Fruit fly (Drosophila melanogaster) whole organism, embryonic: ENCODE measurements around the gene CG43799.
A peak's percentile ranks its signal among the peaks of the same experiment; 100 is the strongest.

ENCODE experiments used
- B-H2 ChIP-seq: fragments of 200-800 bp; sonication (Bioruptor generic); optimal IDR thresholded peaks from 2 replicates; lab custom pipeline; 2018; ENCODE audit warnings: missing biosample characterization, mild to moderate bottlenecking, missing genetic modification characterization
- Bteb2 ChIP-seq: fragments of 200-800 bp; sonication (Bioruptor generic); optimal IDR thresholded peaks from 2 replicates; lab custom pipeline; 2016; ENCODE audit warnings: missing biosample characterization, missing genetic modification characterization
- CG10321 ChIP-seq: fragments of 200-800 bp; sonication (Bioruptor generic); IDR thresholded peaks from 2 replicates; pipeline ENCODE4 v1.3.6; 2022; ENCODE audit warnings: missing biosample characterization, missing genetic modification characterization
- CG10979 ChIP-seq: fragments of 200-800 bp; sonication (Bioruptor generic); optimal IDR thresholded peaks from 2 replicates; lab custom pipeline; 2018; ENCODE audit warnings: missing biosample characterization, mild to moderate bottlenecking, missing genetic modification characterization, moderate library complexity
- CG11504 ChIP-seq: fragments of 200-800 bp; sonication (Bioruptor generic); optimal IDR thresholded peaks from 3 replicates; lab custom pipeline; 2019; ENCODE audit warnings: missing biosample characterization, mild to moderate bottlenecking, missing genetic modification characterization, moderate library complexity
- CG12071 ChIP-seq: fragments of 200-800 bp; sonication (Bioruptor generic); optimal IDR thresholded peaks from 3 replicates; lab custom pipeline; 2018; ENCODE audit warnings: missing biosample characterization, mild to moderate bottlenecking, missing genetic modification characterization
- CG3065 ChIP-seq: fragments of 200-800 bp; sonication (Bioruptor generic); optimal IDR thresholded peaks from 2 replicates; lab custom pipeline; 2016; ENCODE audit warnings: missing biosample characterization, missing genetic modification characterization
- CG34376 ChIP-seq: fragments of 200-800 bp; sonication (Bioruptor generic); optimal IDR thresholded peaks from 2 replicates; lab custom pipeline; 2018; ENCODE audit warnings: missing biosample characterization, mild to moderate bottlenecking, missing genetic modification characterization
- CG3838 ChIP-seq: fragments of 200-800 bp; sonication (Bioruptor generic); optimal IDR thresholded peaks from 3 replicates; lab custom pipeline; 2016; ENCODE audit warnings: missing biosample characterization, missing genetic modification characterization
- CG4707 ChIP-seq: fragments of 200-800 bp; sonication (Bioruptor generic); optimal IDR thresholded peaks from 2 replicates; lab custom pipeline; 2018; ENCODE audit warnings: missing biosample characterization, mild to moderate bottlenecking, missing genetic modification characterization, moderate library complexity
- Deaf1 ChIP-seq: fragments of 200-800 bp; optimal IDR thresholded peaks from 3 replicates; lab custom pipeline; 2019; ENCODE audit warnings: missing biosample characterization, mild to moderate bottlenecking, missing genetic modification characterization, moderate library complexity
- Drgx ChIP-seq: fragments of 200-800 bp; sonication (Bioruptor generic); IDR thresholded peaks from 2 replicates; pipeline ENCODE4 v1.3.6; 2022; ENCODE audit warnings: missing biosample characterization, missing genetic modification characterization
- HLH4C ChIP-seq: fragments of 200-800 bp; sonication (Bioruptor generic); IDR thresholded peaks from 3 replicates; pipeline ENCODE4 v1.3.6; 2022; ENCODE audit warnings: missing biosample characterization, missing genetic modification characterization; ENCODE audit not compliant: partially characterized antibody
- Hr78 ChIP-seq, 2 experiments: fragments of 200-800 bp in 1 of 2; fragments of >200 bp in 1 of 2; sonication (Bioruptor generic) in 1 of 2; optimal IDR thresholded peaks; 2 replicates each; lab custom pipeline; 2017 to 2019; ENCODE audit warnings: missing biosample characterization in 2 of 2, missing genetic modification characterization in 2 of 2, mild to moderate bottlenecking in 1 of 2, moderate library complexity in 1 of 2
- NC2α ChIP-seq: fragments of 200-800 bp; sonication (Bioruptor generic); optimal IDR thresholded peaks from 2 replicates; lab custom pipeline; 2016; ENCODE audit warnings: missing biosample characterization, missing genetic modification characterization
- Optix ChIP-seq: fragments of 200-800 bp; sonication (Bioruptor generic); IDR thresholded peaks from 3 replicates; pipeline ENCODE4 v1.3.6; 2022; ENCODE audit warnings: missing biosample characterization, missing genetic modification characterization
- Pdp1 ChIP-seq, 2 experiments: fragments of 200-800 bp; sonication (Bioruptor generic); optimal IDR thresholded peaks; 3 replicates each; lab custom pipeline; 2016; ENCODE audit warnings: missing biosample characterization in 2 of 2, missing genetic modification characterization in 2 of 2, mild to moderate bottlenecking in 1 of 2, moderate library complexity in 1 of 2
- ab ChIP-seq: fragments of 200-800 bp; sonication (Bioruptor generic); optimal IDR thresholded peaks from 2 replicates; lab custom pipeline; 2016; ENCODE audit warnings: missing biosample characterization, missing genetic modification characterization
- ash1 ChIP-seq: fragments of 200-800 bp; sonication (Bioruptor generic); optimal IDR thresholded peaks from 2 replicates; lab custom pipeline; 2018; ENCODE audit warnings: missing biosample characterization, mild to moderate bottlenecking, missing genetic modification characterization
- bcd ChIP-seq: fragments of 200-800 bp; sonication (Bioruptor generic); optimal IDR thresholded peaks from 2 replicates; lab custom pipeline; 2017; ENCODE audit warnings: missing biosample characterization, mild to moderate bottlenecking, missing genetic modification characterization
- bsh ChIP-seq, 2 experiments: fragments of 200-800 bp; sonication (Bioruptor generic); optimal IDR thresholded peaks; 2 replicates each; lab custom pipeline; 2017 to 2018; ENCODE audit warnings: mild to moderate bottlenecking in 2 of 2, missing biosample characterization in 2 of 2, missing genetic modification characterization in 2 of 2, moderate library complexity in 1 of 2
- chinmo ChIP-seq: fragments of 200-800 bp; sonication (Bioruptor generic); IDR thresholded peaks from 4 replicates; pipeline ENCODE4 v1.3.6; 2022; ENCODE audit warnings: missing biosample characterization, missing genetic modification characterization; ENCODE audit not compliant: partially characterized antibody
- exex ChIP-seq: fragments of 200-800 bp; sonication (Bioruptor generic); optimal IDR thresholded peaks from 4 replicates; lab custom pipeline; 2018; ENCODE audit warnings: missing biosample characterization, mild to moderate bottlenecking, missing genetic modification characterization, moderate library complexity
- eyg ChIP-seq: fragments of 200-800 bp; sonication (Bioruptor generic); optimal IDR thresholded peaks from 3 replicates; lab custom pipeline; 2016; ENCODE audit warnings: missing biosample characterization, missing genetic modification characterization
- fd3F ChIP-seq: fragments of 200-800 bp; sonication (Bioruptor generic); optimal IDR thresholded peaks from 2 replicates; lab custom pipeline; 2018; ENCODE audit warnings: missing biosample characterization, mild to moderate bottlenecking, missing genetic modification characterization, moderate library complexity
- fd64A ChIP-seq: fragments of 200-800 bp; sonication (Bioruptor generic); optimal IDR thresholded peaks from 3 replicates; lab custom pipeline; 2018; ENCODE audit warnings: missing biosample characterization, mild to moderate bottlenecking, missing genetic modification characterization
- grn ChIP-seq: fragments of 200-800 bp; sonication (Bioruptor generic); optimal IDR thresholded peaks from 3 replicates; lab custom pipeline; 2017; ENCODE audit warnings: missing biosample characterization, missing genetic modification characterization
- ind ChIP-seq: fragments of 200-800 bp; sonication (Bioruptor generic); optimal IDR thresholded peaks from 3 replicates; lab custom pipeline; 2016; ENCODE audit warnings: missing biosample characterization, missing genetic modification characterization
- kah ChIP-seq: fragments of 200-800 bp; sonication (Bioruptor generic); optimal IDR thresholded peaks from 2 replicates; lab custom pipeline; 2018; ENCODE audit warnings: missing biosample characterization, mild to moderate bottlenecking, missing genetic modification characterization
- knrl ChIP-seq: fragments of 200-800 bp; sonication (Bioruptor generic); IDR thresholded peaks from 3 replicates; pipeline ENCODE4 v1.3.6; 2022; ENCODE audit warnings: missing biosample characterization, missing genetic modification characterization; ENCODE audit not compliant: partially characterized antibody
- mirr ChIP-seq: fragments of 200-800 bp; sonication (Bioruptor generic); optimal IDR thresholded peaks from 3 replicates; lab custom pipeline; 2018; ENCODE audit warnings: missing biosample characterization, mild to moderate bottlenecking, missing genetic modification characterization
- nom ChIP-seq: fragments of 200-800 bp; sonication (Bioruptor generic); optimal IDR thresholded peaks from 2 replicates; lab custom pipeline; 2017; ENCODE audit warnings: missing biosample characterization, missing genetic modification characterization, mild to moderate bottlenecking, moderate library complexity, missing genetic modification reagents
- pros ChIP-seq: fragments of 200-800 bp; sonication (Bioruptor generic); optimal IDR thresholded peaks from 3 replicates; lab custom pipeline; 2019; ENCODE audit warnings: missing biosample characterization, mild to moderate bottlenecking, missing genetic modification characterization, moderate library complexity
- ranshi ChIP-seq: fragments of 200-800 bp; sonication (Bioruptor generic); IDR thresholded peaks from 2 replicates; pipeline ENCODE4 v1.3.6; 2022; ENCODE audit warnings: missing biosample characterization, missing genetic modification characterization
- row ChIP-seq: fragments of 200-800 bp; sonication (Bioruptor generic); IDR thresholded peaks from 3 replicates; pipeline ENCODE4 v1.3.6; 2022; ENCODE audit warnings: missing biosample characterization, missing genetic modification characterization
- seq ChIP-seq: fragments of 200-800 bp; sonication (Bioruptor generic); IDR thresholded peaks from 2 replicates; pipeline ENCODE4 v1.3.6; 2022; ENCODE audit warnings: missing biosample characterization, missing genetic modification characterization
- ssp ChIP-seq: fragments of 200-800 bp; sonication (Bioruptor generic); IDR thresholded peaks from 2 replicates; pipeline ENCODE4 v1.3.6; 2022; ENCODE audit warnings: missing biosample characterization, missing genetic modification characterization
- sug ChIP-seq: fragments of 200-800 bp; optimal IDR thresholded peaks from 2 replicates; lab custom pipeline; 2019; ENCODE audit warnings: missing biosample characterization, mild to moderate bottlenecking, missing genetic modification characterization, moderate library complexity
- trh ChIP-seq: fragments of 200-800 bp; sonication (Bioruptor generic); optimal IDR thresholded peaks from 2 replicates; lab custom pipeline; 2016; ENCODE audit warnings: missing biosample characterization, missing genetic modification characterization
- tup ChIP-seq: fragments of 200-800 bp; sonication (Bioruptor generic); optimal IDR thresholded peaks from 2 replicates; lab custom pipeline; 2016; ENCODE audit warnings: missing biosample characterization, mild to moderate bottlenecking, missing genetic modification characterization, moderate library complexity
- tx ChIP-seq: fragments of 200-800 bp; sonication (Bioruptor generic); optimal IDR thresholded peaks from 2 replicates; lab custom pipeline; 2016; ENCODE audit warnings: missing biosample characterization, missing genetic modification characterization
- zfh1 ChIP-seq: fragments of 200-800 bp; sonication (Bioruptor generic); IDR thresholded peaks from 3 replicates; pipeline ENCODE4 v1.3.6; 2022; ENCODE audit warnings: missing biosample characterization, missing genetic modification characterization

The CG43799 gene

DNA sequence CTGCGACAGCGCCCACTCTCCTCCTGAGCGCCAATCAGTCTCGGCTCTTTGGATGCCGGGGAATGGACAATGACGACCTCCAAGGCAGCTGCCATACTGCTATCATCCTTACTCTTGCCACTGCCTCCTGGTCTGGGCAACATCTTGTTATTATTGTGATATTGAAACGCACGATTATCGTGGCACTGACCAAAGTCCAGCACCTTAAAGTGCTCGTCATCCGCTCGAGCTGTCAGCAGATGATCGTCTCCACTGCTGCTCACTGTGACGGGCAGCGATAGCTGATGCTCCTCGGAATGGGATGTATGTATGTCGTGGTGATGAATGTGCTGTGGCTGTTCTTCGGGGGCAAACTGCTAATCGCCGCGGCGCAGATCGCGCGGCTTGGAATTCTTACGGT, 19.9 kb upstream of the CG43799 start:
- TF ChIP-seq row (GFP tag; lab: Robert Waterston, UW) (no peak), CG11504 (tag; lab: Kevin White, UChicago) (no peak), Drgx (GFP tag; lab: Robert Waterston, UW) (peak; percentile 33; the same call in 1 of the 2 replicates), NC2α (GFP tag; lab: Kevin White, UChicago) (no peak), bcd (GFP tag; lab: Kevin White, UChicago) (no peak), ab (GFP tag; lab: Kevin White, UChicago) (no peak), kah (no peak), CG3065 (GFP tag; lab: Kevin White, UChicago) (no peak), CG12071 (no peak), CG3838 (GFP tag; lab: Kevin White, UChicago) (no peak), eyg (no peak), CG34376 (GFP tag; lab: Kevin White, UChicago) (no peak), knrl (GFP tag; lab: Robert Waterston, UW) (no peak), ssp (no peak), pros (GFP tag; lab: Kevin White, UChicago) (no peak), CG10979 (tag; lab: Kevin White, UChicago) (no peak), fd64A (GFP tag; lab: Kevin White, UChicago) (no peak), nom (peak; percentile 88), bsh (GFP tag; optimal IDR thresholded peaks at IDR 0.05; lab: Kevin White, UChicago) (peak in 1 of 2 experiments; percentile 41)

DNA sequence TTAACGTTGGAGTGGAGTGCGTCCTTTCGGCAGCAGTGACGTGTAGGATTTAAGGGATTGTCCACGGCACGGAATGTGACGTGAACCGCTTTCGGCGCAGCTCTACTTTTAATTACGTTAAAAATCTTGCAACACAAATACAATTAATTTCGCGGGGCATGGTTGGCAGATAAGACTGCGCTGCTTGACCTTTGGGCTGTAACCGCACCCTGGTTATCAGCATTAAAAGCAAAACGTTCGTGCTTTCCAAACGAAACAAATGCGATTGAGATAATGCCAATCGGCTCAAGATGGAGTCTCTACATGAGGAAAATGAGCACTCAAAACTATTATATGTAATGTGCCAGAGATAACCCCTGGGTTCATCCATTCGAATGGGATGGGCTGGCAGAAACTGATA, 14.0 kb upstream of the CG43799 start:
- TF ChIP-seq mirr (GFP tag; lab: Kevin White, UChicago) (peak; percentile 43), Bteb2 (GFP tag; lab: Kevin White, UChicago) (no peak), tx (GFP tag; lab: Kevin White, UChicago) (no peak), ind (GFP tag; lab: Kevin White, UChicago) (no peak), fd3F (GFP tag; lab: Kevin White, UChicago) (no peak), CG10321 (GFP tag; lab: Robert Waterston, UW) (no peak), Pdp1 (GFP tag; optimal IDR thresholded peaks at IDR 0.05; lab: Kevin White, UChicago) (peak in 1 of 2 experiments; percentile 10), grn (GFP tag; lab: Kevin White, UChicago) (peak; percentile 5), exex (tag; lab: Kevin White, UChicago) (peak; percentile 30), CG4707 (GFP tag; lab: Kevin White, UChicago) (no peak), ranshi (GFP tag; lab: Robert Waterston, UW) (no peak), trh (GFP tag; lab: Kevin White, UChicago) (no peak), HLH4C (GFP tag; lab: Robert Waterston, UW) (no peak), Hr78 (GFP tag; optimal IDR thresholded peaks at IDR 0.05; lab: Kevin White, UChicago) (peak in 1 of 2 experiments; percentile 25), tup (GFP tag; lab: Kevin White, UChicago) (no peak), Optix (GFP tag; lab: Robert Waterston, UW) (no peak), chinmo (GFP tag; lab: Robert Waterston, UW) (no peak), seq (GFP tag; lab: Robert Waterston, UW) (no peak), sug (tag; lab: Kevin White, UChicago) (peak; percentile 25), B-H2 (GFP tag; lab: Kevin White, UChicago) (no peak), zfh1 (GFP tag; lab: Robert Waterston, UW) (no peak), CG34376 (GFP tag; lab: Kevin White, UChicago) (peak; percentile 82), row (GFP tag; lab: Robert Waterston, UW) (no peak), Deaf1 (tag; lab: Kevin White, UChicago) (peak; percentile 32), ash1 (GFP tag; lab: Kevin White, UChicago) (no peak)
